Worm (Caenorhabditis elegans) whole organism, mixed stage, embryonic: ENCODE results near the gene nhr-104.

ENCODE experiments used
- blmp-1 ChIP-seq: fragments of 150-350 bp; optimal IDR thresholded peaks from 2 replicates; lab custom pipeline; 2014; ENCODE audit warnings: missing biosample characterization, missing genetic modification characterization
- lsy-2 ChIP-seq: fragments of 150-350 bp; optimal IDR thresholded peaks from 2 replicates; lab custom pipeline; 2014; ENCODE audit warnings: missing biosample characterization, missing genetic modification characterization

DNA sequence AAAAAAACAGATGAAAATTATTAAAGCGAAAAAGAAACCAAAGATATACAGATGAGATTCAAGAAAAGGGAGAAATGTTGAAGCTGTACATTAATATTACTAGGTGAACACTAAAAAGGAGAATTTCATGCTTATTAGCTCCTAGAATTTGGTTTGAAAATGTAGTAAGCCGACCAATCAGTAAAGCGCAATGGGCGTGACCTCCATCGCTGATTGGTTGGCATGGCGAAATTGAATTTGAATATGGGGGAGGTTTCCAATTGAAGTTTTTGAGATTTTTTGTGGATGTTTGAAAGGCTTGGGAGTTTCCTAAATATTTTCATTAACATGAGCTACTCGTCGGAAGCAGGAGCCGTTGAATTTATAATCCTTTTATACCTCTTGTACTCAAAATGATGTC is 12.0 kb downstream of the nhr-104 start:
- TF ChIP-seq blmp-1, result no peak
- TF ChIP-seq lsy-2 (tag; lab: Kevin White, UChicago), result no peak
